Fruit fly (Drosophila melanogaster) Kc167 (cell line): Measurements from ENCODE around the gene dl.

Experiments used
- h ChIP-seq: fragments of >200 bp; optimal IDR thresholded peaks from 3 replicates; lab custom pipeline; 2018; ENCODE audit warnings: missing external identifiers
- insv ChIP-seq: fragments of >200 bp; optimal IDR thresholded peaks from 3 replicates; lab custom pipeline; 2018; ENCODE audit warnings: missing external identifiers
- ttk ChIP-seq: sonication (Bioruptor generic); optimal IDR thresholded peaks from 2 replicates; lab custom pipeline; 2017; ENCODE audit warnings: missing external identifiers

dm6 chr2L:17457944-17458343 is 7.8 kb upstream of the dl start, which contains the start of gene CG18563:
- no peak for TF ChIP-seq ttk (lab: Kevin White, UChicago)
- no peak for TF ChIP-seq h (lab: Kevin White, UChicago)
- no peak for TF ChIP-seq insv
